Worm (Caenorhabditis elegans): ENCODE data around the gene grl-26.
A peak's percentile ranks its signal among the peaks of the same experiment; 100 is the strongest.

Gene grl-26

DNA sequence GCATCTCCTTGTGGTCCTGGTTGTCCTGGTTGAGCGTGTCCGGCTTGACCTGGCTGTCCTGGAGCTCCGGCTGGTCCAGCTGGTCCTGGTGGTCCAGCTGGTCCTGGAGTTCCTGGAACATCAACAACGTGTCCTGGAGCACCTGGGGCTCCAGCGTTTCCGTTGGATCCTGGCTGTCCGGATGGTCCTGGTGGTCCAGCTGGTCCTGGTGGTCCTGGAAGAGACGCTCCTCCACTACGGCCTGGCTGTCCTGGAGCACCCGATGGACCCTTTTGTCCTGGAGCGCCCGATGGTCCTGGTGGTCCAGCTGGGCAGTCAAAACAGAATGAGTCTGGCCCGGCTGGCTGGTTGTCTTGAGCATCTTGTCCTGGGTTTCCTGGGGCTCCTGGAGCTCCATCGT is 3.0 kb upstream of the grl-26 start:
- TF ChIP-seq tag-97 (GFP tag; IDR thresholded peaks at IDR 0.05) (no peak), nhr-11 (tag; optimal IDR thresholded peaks at IDR 0.05) (no peak), egl-43 (GFP tag; IDR thresholded peaks at IDR 0.05) (0 out of 2 replicates have a peak, but pooled peaks have one; percentile 38), unc-39 (tag; optimal IDR thresholded peaks at IDR 0.05) (no peak), Y48G9A.11 (GFP tag; IDR thresholded peaks at IDR 0.05) (0 out of 2 replicates have a peak, but pooled peaks have one; percentile 32), skn-1 (tag; optimal IDR thresholded peaks at IDR 0.05) (no peak), mep-1 (tag; optimal IDR thresholded peaks at IDR 0.05) (no peak), Y105C5A.15 (GFP tag; IDR thresholded peaks at IDR 0.05) (no peak), Y5F2A.4 (GFP tag; optimal IDR thresholded peaks at IDR 0.05) (peak; percentile 26), set-16 (GFP tag; IDR thresholded peaks at IDR 0.05) (peak; percentile 97)

DNA sequence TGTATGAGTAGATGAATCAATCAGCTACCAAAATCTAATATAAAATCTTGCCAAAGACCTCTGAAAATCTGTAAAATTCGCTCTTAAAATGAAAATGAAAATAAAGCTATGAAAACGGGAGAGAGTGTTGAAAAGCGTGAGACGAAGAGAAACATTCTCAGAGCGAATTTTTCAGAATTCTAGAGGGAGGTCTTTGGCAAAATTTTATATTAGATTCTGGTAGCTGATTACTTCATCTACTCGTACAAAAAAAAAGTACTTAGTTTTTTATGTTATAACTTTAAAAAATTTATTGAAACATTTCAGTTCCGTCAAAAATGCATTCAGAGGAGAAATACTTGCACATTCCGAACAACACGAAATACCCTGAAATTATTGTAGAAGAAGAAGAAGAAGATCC is 2.1 kb upstream of the grl-26 start, which contains the start of gene drl-1:
Gene drl-1 (plus strand): TSS at position 301 of the 400 bp plus-strand sequence.
- TF ChIP-seq egl-27 (tag; optimal IDR thresholded peaks at IDR 0.05): no peak
- TF ChIP-seq unc-62 (GFP tag; optimal IDR thresholded peaks at IDR 0.05 in 1 of 2): no peak
- no peak for TF ChIP-seq unc-62 (tag; optimal IDR thresholded peaks at IDR 0.05)
- TF ChIP-seq nhr-11 (tag; optimal IDR thresholded peaks at IDR 0.05): no peak
- TF ChIP-seq set-16 (GFP tag; IDR thresholded peaks at IDR 0.05): no peak
- TF ChIP-seq fkh-10 (GFP tag; optimal IDR thresholded peaks at IDR 0.05): no peak
- TF ChIP-seq aha-1 (tag): no peak
- no peak for TF ChIP-seq ces-1 (GFP tag; optimal IDR thresholded peaks at IDR 0.05)
- TF ChIP-seq F49E8.2 (tag; optimal IDR thresholded peaks at IDR 0.05; ENCODE audit: borderline replicate concordance): no peak
- TF ChIP-seq Y75B8A.6 (GFP tag; IDR thresholded peaks at IDR 0.05): no peak
- no peak for TF ChIP-seq jun-1 (tag; optimal IDR thresholded peaks at IDR 0.05)
- TF ChIP-seq daf-12 (tag; optimal IDR thresholded peaks at IDR 0.05): no peak
- no peak for TF ChIP-seq ceh-82 (tag; optimal IDR thresholded peaks at IDR 0.05)
- TF ChIP-seq unc-39 (tag; optimal IDR thresholded peaks at IDR 0.05): no peak
- no peak for TF ChIP-seq mep-1 (tag; optimal IDR thresholded peaks at IDR 0.05)
- no peak for TF ChIP-seq zfp-3 (GFP tag; conservative IDR thresholded peaks at IDR 0.05)
- no peak for TF ChIP-seq dmd-8 (GFP tag; IDR thresholded peaks at IDR 0.05)

DNA sequence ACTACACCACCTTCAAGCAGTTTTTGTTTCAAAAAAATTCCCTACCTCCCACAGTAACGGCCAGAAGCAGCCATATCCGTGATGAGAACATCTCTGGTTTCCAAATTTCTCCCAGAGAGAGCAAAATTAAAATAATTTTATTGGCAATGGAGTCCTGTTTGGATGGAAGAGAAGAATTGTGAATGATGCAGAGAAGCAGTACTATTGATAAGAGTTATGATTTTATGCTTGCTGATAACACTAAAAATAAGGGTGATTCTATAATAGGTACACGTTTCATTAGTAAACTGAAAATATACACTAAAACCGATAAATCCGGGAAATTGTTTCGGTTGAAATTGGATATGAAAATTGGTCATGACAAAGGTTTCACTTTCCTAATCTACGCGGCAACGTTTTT is 2.2 kb downstream of the grl-26 start, which contains the start of gene dsc-4:
Gene dsc-4 (minus strand): TSS at position 165 of the 400 bp plus-strand sequence.
- TF ChIP-seq daf-16 (GFP tag; optimal IDR thresholded peaks at IDR 0.05): no peak
- peak; percentile 60 for TF ChIP-seq daf-16 (tag; optimal IDR thresholded peaks at IDR 0.05)
- TF ChIP-seq pqm-1 (tag; optimal IDR thresholded peaks at IDR 0.05): peak; percentile 79
- peak; percentile 46 for TF ChIP-seq nhr-28 (tag; optimal IDR thresholded peaks at IDR 0.05)
- TF ChIP-seq dmd-6 (GFP tag; IDR thresholded peaks at IDR 0.05): peak; percentile 26; the same call in 1 of the 2 replicates
- TF ChIP-seq nhr-42 (GFP tag; IDR thresholded peaks at IDR 0.05): no peak
- peak; percentile 24 for TF ChIP-seq dve-1 (tag; optimal IDR thresholded peaks at IDR 0.05; ENCODE audit: insufficient read depth)

DNA sequence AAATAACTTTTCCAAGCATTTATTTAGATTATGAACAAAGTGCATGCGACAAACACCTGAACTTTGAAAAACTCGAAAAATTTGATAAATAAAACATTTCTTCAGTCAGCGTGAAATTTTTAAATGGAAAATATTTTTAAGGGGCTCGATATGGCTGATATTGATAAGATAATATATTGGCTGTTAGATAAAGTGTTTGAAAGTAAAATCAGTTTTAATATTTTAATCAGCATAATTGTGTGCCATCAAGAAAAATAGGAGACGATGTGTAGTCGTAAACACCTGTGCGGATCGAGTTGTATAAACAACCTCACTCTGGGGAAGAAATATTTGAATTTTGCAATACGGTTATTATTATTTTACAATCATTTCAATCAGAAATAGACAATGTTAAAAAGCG is 3.0 kb downstream of the grl-26 start:
- TF ChIP-seq saeg-2 (GFP tag; IDR thresholded peaks at IDR 0.05): no peak
- TF ChIP-seq daf-16 (GFP tag; optimal IDR thresholded peaks at IDR 0.05): no peak
- peak; percentile 90 for TF ChIP-seq daf-16 (tag; optimal IDR thresholded peaks at IDR 0.05)
- no peak for TF ChIP-seq tag-97 (GFP tag; IDR thresholded peaks at IDR 0.05)
- peak; percentile 0 for TF ChIP-seq dve-1 (tag; optimal IDR thresholded peaks at IDR 0.05; ENCODE audit: insufficient read depth)

DNA sequence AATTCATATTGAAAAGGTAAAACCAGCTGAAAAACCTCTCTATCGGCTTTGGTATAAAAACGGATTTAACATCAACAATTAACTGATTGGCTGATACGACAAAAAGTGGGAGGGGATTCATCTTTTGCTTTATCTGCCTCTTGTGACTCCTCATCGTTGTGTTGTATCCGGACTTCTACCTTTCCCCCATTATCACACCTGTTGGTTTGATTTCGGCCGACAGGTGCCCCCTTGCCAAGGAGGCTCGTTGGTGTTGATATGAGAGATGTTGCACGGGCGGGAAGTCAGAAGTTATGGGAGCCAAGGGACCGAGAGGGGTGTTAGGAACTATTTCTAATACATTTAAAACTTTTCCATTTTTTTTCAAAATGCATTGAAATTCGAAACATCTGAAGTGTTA is 8.1 kb downstream of the grl-26 start:
- no peak for TF ChIP-seq F26F4.8 (GFP tag; conservative IDR thresholded peaks at IDR 0.05)
- TF ChIP-seq daf-19 (GFP tag; conservative IDR thresholded peaks at IDR 0.05): no peak
- TF ChIP-seq unc-62 (GFP tag; optimal IDR thresholded peaks at IDR 0.05 in 1 of 2): peak in 1 of 2 experiments; percentile 15
- TF ChIP-seq unc-62 (tag; optimal IDR thresholded peaks at IDR 0.05): no peak

DNA sequence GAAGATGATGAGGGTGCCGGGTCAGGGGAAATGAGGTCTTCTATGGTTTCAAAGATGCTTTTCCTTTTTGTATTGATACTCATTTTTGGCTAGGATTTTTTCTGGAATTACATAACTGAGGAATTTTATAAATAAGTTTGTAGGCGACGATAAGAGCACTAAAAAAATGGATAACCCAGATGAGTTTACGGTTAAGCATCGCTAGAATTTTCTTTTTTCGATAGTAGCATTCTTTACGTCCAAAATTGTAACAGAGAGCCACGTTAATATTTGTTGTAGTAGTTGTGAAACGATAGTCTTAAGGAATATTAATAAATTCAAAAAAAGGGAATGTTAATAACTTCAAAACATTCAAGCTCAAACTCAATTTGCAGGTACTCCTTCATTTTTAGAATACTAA is 9.0 kb downstream of the grl-26 start, which contains the start of gene snai-1:
Gene snai-1 (minus strand): TSS at position 101 of the 400 bp plus-strand sequence.
- TF ChIP-seq snpc-1.2 (GFP tag; IDR thresholded peaks at IDR 0.05) (no peak), skn-1 (tag; optimal IDR thresholded peaks at IDR 0.05) (no peak), ceh-44 (GFP tag; IDR thresholded peaks at IDR 0.05) (no peak), mdt-29 (GFP tag; IDR thresholded peaks at IDR 0.05) (no peak), lin-39 (tag; optimal IDR thresholded peaks at IDR 0.05) (no peak), fkh-10 (GFP tag; optimal IDR thresholded peaks at IDR 0.05) (no peak), lim-7 (GFP tag; IDR thresholded peaks at IDR 0.05) (no peak), jun-1 (tag; optimal IDR thresholded peaks at IDR 0.05) (no peak), F44E2.7 (GFP tag; IDR thresholded peaks at IDR 0.05) (no peak)
